Worm (Caenorhabditis elegans) whole organism, L4/young adult: ENCODE data around the gene F09C6.13.

Experiments used
- dao-5 ChIP-seq: sonication (generic microtip); optimal IDR thresholded peaks from 2 replicates; lab custom pipeline; 2016; ENCODE audit warnings: missing genotype, missing genetic modification characterization, moderate library complexity, missing compliant biosample characterization
- him-1 ChIP-seq: sonication (generic microtip); optimal IDR thresholded peaks from 2 replicates; lab custom pipeline; 2016; ENCODE audit warnings: missing genotype, missing genetic modification reagents, missing genetic modification characterization, missing compliant biosample characterization

ce11 chrV:16919675-16920074 is 34.8 kb downstream of the F09C6.13 start:
- no peak for TF ChIP-seq him-1
- TF ChIP-seq dao-5 = no peak
